Fruit fly (Drosophila melanogaster): ENCODE measurements around the gene Pisd.

dm6 chr3R:24069965-24070364 is 19.4 kb downstream of the Pisd start:
- no peak for TF ChIP-seq kay (GFP tag; ENCODE audit: borderline replicate concordance)
- no peak for TF ChIP-seq Hr96 (GFP tag; optimal IDR thresholded peaks at IDR 0.05)
- no peak for TF ChIP-seq cnc (optimal IDR thresholded peaks at IDR 0.05)
- no peak for TF ChIP-seq CG7045 (GFP tag; optimal IDR thresholded peaks at IDR 0.05)
- no peak for TF ChIP-seq pad (GFP tag; optimal IDR thresholded peaks at IDR 0.05)
- no peak for TF ChIP-seq bab1 (GFP tag; optimal IDR thresholded peaks at IDR 0.05)
- no peak for TF ChIP-seq Clk (GFP tag; optimal IDR thresholded peaks at IDR 0.05)
- TF ChIP-seq CG33017 (tag; optimal IDR thresholded peaks at IDR 0.05), result no peak
- TF ChIP-seq CG1620 (GFP tag; optimal IDR thresholded peaks at IDR 0.05), result no peak
- no peak for TF ChIP-seq CG12768 (GFP tag; optimal IDR thresholded peaks at IDR 0.05)
- no peak for TF ChIP-seq cic (GFP tag; optimal IDR thresholded peaks at IDR 0.05)
- TF ChIP-seq CG5204 (GFP tag; optimal IDR thresholded peaks at IDR 0.05), result no peak
- TF ChIP-seq toe (GFP tag; optimal IDR thresholded peaks at IDR 0.05), result no peak
- TF ChIP-seq CG14711 (tag; optimal IDR thresholded peaks at IDR 0.05), result no peak

Measured in whole organism, adult.